Worm (Caenorhabditis elegans) whole organism, L1 larva: ENCODE results near the gene F37H8.6.

Source experiments
- C04F5.9 ChIP-seq: sonication (generic microtip); optimal IDR thresholded peaks from 2 replicates; lab custom pipeline; 2016; ENCODE audit warnings: missing genetic modification characterization, missing compliant biosample characterization
- elt-3 ChIP-seq, 6 experiments: fragments of 150-350 bp in 1 of 6; sonication (generic microtip); optimal IDR thresholded peaks; 2 replicates each; lab custom pipeline; 2017 to 2018; ENCODE audit warnings: missing biosample characterization in 6 of 6, missing genetic modification characterization in 6 of 6, inconsistent platforms in 1 of 6
- nhr-11 ChIP-seq: fragments of 150-350 bp; optimal IDR thresholded peaks from 2 replicates; lab custom pipeline; 2014; ENCODE audit warnings: missing biosample characterization, missing genetic modification characterization

DNA sequence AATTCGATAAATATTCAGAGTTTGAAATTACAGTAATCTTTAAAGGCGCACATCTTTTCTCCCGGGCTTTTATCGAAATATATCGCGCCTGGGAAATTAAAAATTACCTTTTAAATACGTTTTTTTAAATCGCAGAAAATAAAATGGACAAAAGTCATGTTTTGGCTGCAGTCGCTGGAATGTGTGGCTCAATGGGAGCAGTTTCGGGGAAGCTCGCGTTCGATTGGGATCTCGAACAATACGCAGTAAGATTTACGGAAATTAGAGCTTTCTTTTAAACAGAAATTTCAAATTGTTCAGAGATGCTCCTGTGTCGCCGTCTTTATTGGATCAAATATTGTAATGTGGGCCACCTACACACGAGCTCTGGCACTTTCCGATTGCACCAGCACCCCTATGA is 47.8 kb downstream of the F37H8.6 start, which contains the start of gene F40F8.12:
- TF ChIP-seq C04F5.9 (no peak), elt-3 (tag; optimal IDR thresholded peaks at IDR 0.05; lab: Kevin White, UChicago) (no peak), nhr-11 (tag; lab: Kevin White, UChicago) (no peak)
